Worm (Caenorhabditis elegans): Measurements from ENCODE around the gene ZC239.22.
"Not testable (repeated sequence)": the region's sequence is repeated elsewhere in the genome, so short reads cannot be mapped to it uniquely, and the experiment has no call there.

Gene ZC239.22

ce11 chrII:3224631-3225030, 4.0 kb upstream of the ZC239.22 start, which contains the start of gene ZC239.15:
ZC239.15 (minus strand) TSS chrII:3224731.
- no peak for TF ChIP-seq skn-1 (tag; optimal IDR thresholded peaks at IDR 0.05)
- TF ChIP-seq elt-2 (tag; optimal IDR thresholded peaks at IDR 0.05): peak; percentile 20

- TF ChIP-seq elt-2 (tag; optimal IDR thresholded peaks at IDR 0.05) (peak; percentile 39), elt-1 (tag; optimal IDR thresholded peaks at IDR 0.05) (no peak), R02D3.7 (tag; optimal IDR thresholded peaks at IDR 0.05) (no peak), jun-1 (tag; optimal IDR thresholded peaks at IDR 0.05) (no peak)
Measured at ce11 chrII:3222686-3223085, 2.1 kb upstream of the ZC239.22 start, which contains the start of gene ZC239.13. ZC239.13 (minus strand) TSS chrII:3222839.

ce11 chrII:3221730-3222129, 1.1 kb upstream of the ZC239.22 start, which contains the start of gene ZC239.14:
ZC239.14 (minus strand) TSS chrII:3222034.
- TF ChIP-seq nhr-76 (tag; optimal IDR thresholded peaks at IDR 0.05): no peak
- TF ChIP-seq nhr-77 (tag; optimal IDR thresholded peaks at IDR 0.05): no peak
- no peak for TF ChIP-seq snpc-4 (tag; optimal IDR thresholded peaks at IDR 0.05)
- no peak for TF ChIP-seq nhr-25 (tag; optimal IDR thresholded peaks at IDR 0.05)
- TF ChIP-seq nhr-237 (tag; optimal IDR thresholded peaks at IDR 0.05): no peak
- no peak for TF ChIP-seq ceh-16 (tag; optimal IDR thresholded peaks at IDR 0.05)
- TF ChIP-seq egl-27 (tag; optimal IDR thresholded peaks at IDR 0.05): no peak
- TF ChIP-seq fkh-10 (GFP tag; optimal IDR thresholded peaks at IDR 0.05): no peak
- no peak for TF ChIP-seq mml-1 (tag; optimal IDR thresholded peaks at IDR 0.05)
- no peak for TF ChIP-seq nhr-67 (tag; optimal IDR thresholded peaks at IDR 0.05)
- TF ChIP-seq sea-2 (GFP tag; optimal IDR thresholded peaks at IDR 0.05): no peak

- TF ChIP-seq nhr-23, R02D3.7, nhr-67 (tag; optimal IDR thresholded peaks at IDR 0.05): not testable (repeated sequence)
Measured at ce11 chrII:3215762-3216161, 4.9 kb downstream of the ZC239.22 start, which contains the start of gene ZC239.3. ZC239.3 (plus strand) TSS chrII:3216062.

- no peak for TF ChIP-seq fkh-10 (GFP tag; optimal IDR thresholded peaks at IDR 0.05)
- no peak for TF ChIP-seq elt-2 (tag; optimal IDR thresholded peaks at IDR 0.05)
- TF ChIP-seq nfya-1 (tag; optimal IDR thresholded peaks at IDR 0.05; ENCODE audit: insufficient read depth): no peak
- TF ChIP-seq elt-3 (tag; optimal IDR thresholded peaks at IDR 0.05): no peak
- TF ChIP-seq ztf-11 (tag; optimal IDR thresholded peaks at IDR 0.05): no peak
- no peak for TF ChIP-seq skn-1 (tag; optimal IDR thresholded peaks at IDR 0.05)
- no peak for TF ChIP-seq mdl-1 (tag; optimal IDR thresholded peaks at IDR 0.05)
- no peak for TF ChIP-seq egl-5 (tag; optimal IDR thresholded peaks at IDR 0.05)
- no peak for TF ChIP-seq ztf-4 (tag; optimal IDR thresholded peaks at IDR 0.05)
- TF ChIP-seq daf-12 (tag; optimal IDR thresholded peaks at IDR 0.05): no peak
- TF ChIP-seq fos-1 (tag; optimal IDR thresholded peaks at IDR 0.05): no peak
- TF ChIP-seq zag-1 (tag; optimal IDR thresholded peaks at IDR 0.05): no peak
- no peak for TF ChIP-seq lin-15B (tag; optimal IDR thresholded peaks at IDR 0.05)
- no peak for TF ChIP-seq elt-1 (tag; optimal IDR thresholded peaks at IDR 0.05)
- TF ChIP-seq mml-1 (tag; optimal IDR thresholded peaks at IDR 0.05): no peak
- no peak for TF ChIP-seq nhr-43 (tag; optimal IDR thresholded peaks at IDR 0.05; ENCODE audit: poor library complexity, severe bottlenecking)
- no peak for TF ChIP-seq ceh-9 (tag; optimal IDR thresholded peaks at IDR 0.05)
Measured at ce11 chrII:3213898-3214297, 6.7 kb downstream of the ZC239.22 start, which contains the start of gene ZC239.4. ZC239.4 (plus strand) TSS chrII:3214198.

ce11 chrII:3210365-3210764, 10.3 kb downstream of the ZC239.22 start, which contains the start of gene ZC239.5:
ZC239.5 (plus strand) TSS chrII:3210665.
- TF ChIP-seq jun-1 (tag; optimal IDR thresholded peaks at IDR 0.05) (no peak), ZK546.5 (tag; optimal IDR thresholded peaks at IDR 0.05) (no peak), pha-4 (tag; optimal IDR thresholded peaks at IDR 0.05) (no peak), skn-1 (tag; optimal IDR thresholded peaks at IDR 0.05) (no peak), lsy-12 (tag; optimal IDR thresholded peaks at IDR 0.05) (no peak), tbx-2 (tag; optimal IDR thresholded peaks at IDR 0.05) (no peak), ceh-16 (tag; optimal IDR thresholded peaks at IDR 0.05) (no peak), ceh-82 (tag; optimal IDR thresholded peaks at IDR 0.05) (no peak), mdl-1 (tag; optimal IDR thresholded peaks at IDR 0.05) (no peak), fos-1 (tag; optimal IDR thresholded peaks at IDR 0.05) (no peak), elt-3 (tag; optimal IDR thresholded peaks at IDR 0.05) (no peak), eor-1 (tag; optimal IDR thresholded peaks at IDR 0.05) (no peak), nhr-43 (tag; optimal IDR thresholded peaks at IDR 0.05; ENCODE audit: poor library complexity, severe bottlenecking) (no peak), egl-5 (tag; optimal IDR thresholded peaks at IDR 0.05) (no peak), aly-2 (tag; optimal IDR thresholded peaks at IDR 0.05) (no peak), ztf-4 (tag; optimal IDR thresholded peaks at IDR 0.05) (no peak), R02D3.7 (tag; optimal IDR thresholded peaks at IDR 0.05) (no peak), elt-1 (tag; optimal IDR thresholded peaks at IDR 0.05) (no peak)

Measured in whole organism, L3 larva.